Worm (Caenorhabditis elegans) whole organism, young adult: ENCODE measurements around the gene epg-9.
A peak's percentile ranks its signal among the peaks of the same experiment; 100 is the strongest.

Source experiments
- B0336.3 ChIP-seq: fragments of 200-800 bp; sonication (Bioruptor generic); IDR thresholded peaks from 2 replicates; pipeline ENCODE4 v1.3.6; 2022; ENCODE audit warnings: missing genetic modification characterization, missing compliant biosample characterization
- F10E7.11 ChIP-seq: sonication (generic microtip); optimal IDR thresholded peaks from 2 replicates; lab custom pipeline; 2017; ENCODE audit warnings: mild to moderate bottlenecking, missing genetic modification characterization, moderate library complexity, missing compliant biosample characterization
- F23B12.7 ChIP-seq: sonication (generic microtip); optimal IDR thresholded peaks from 2 replicates; lab custom pipeline; 2017; ENCODE audit warnings: missing genetic modification characterization, mild to moderate bottlenecking, missing compliant biosample characterization, antibody characterized with exemption, moderate library complexity; ENCODE audit not compliant: insufficient read depth
- F37B4.10 ChIP-seq: fragments of 200-800 bp; sonication (Bioruptor generic); IDR thresholded peaks from 2 replicates; pipeline ENCODE4 v1.3.6; 2022; ENCODE audit warnings: missing genetic modification characterization, missing compliant biosample characterization
- F39B2.1 ChIP-seq: fragments of 200-800 bp; sonication (Bioruptor generic); IDR thresholded peaks from 2 replicates; pipeline ENCODE4 v1.3.6; 2022; ENCODE audit warnings: missing genetic modification reagents, missing genetic modification characterization, missing compliant biosample characterization
- F52B5.7 ChIP-seq: sonication (generic microtip); optimal IDR thresholded peaks from 2 replicates; lab custom pipeline; 2016; ENCODE audit warnings: mild to moderate bottlenecking, missing genetic modification characterization, missing compliant biosample characterization
- K11D2.4 ChIP-seq: fragments of 200-800 bp; sonication (Bioruptor generic); IDR thresholded peaks from 2 replicates; pipeline ENCODE4 v1.3.6; 2022; ENCODE audit warnings: missing genetic modification reagents, missing genetic modification characterization, missing compliant biosample characterization
- T07F8.4 ChIP-seq: sonication (generic microtip); optimal IDR thresholded peaks from 2 replicates; lab custom pipeline; 2016; ENCODE audit warnings: mild to moderate bottlenecking, missing genetic modification characterization, moderate library complexity, missing compliant biosample characterization
- Y67H2A.10 ChIP-seq: fragments of 200-800 bp; sonication (Bioruptor generic); conservative IDR thresholded peaks from 2 replicates; pipeline ENCODE4 v1.3.6; 2022; ENCODE audit warnings: missing genetic modification reagents, missing genetic modification characterization, missing compliant biosample characterization
- Y95B8A.8 ChIP-seq: fragments of 200-800 bp; sonication (Bioruptor generic); IDR thresholded peaks from 2 replicates; pipeline ENCODE4 v1.3.6; 2022; ENCODE audit warnings: missing genetic modification reagents, missing genetic modification characterization, missing compliant biosample characterization
- ama-1 ChIP-seq, 3 experiments: fragments of 150-350 bp in 1 of 3; sonication (generic microtip) in 2 of 3; optimal IDR thresholded peaks; 2 replicates each; lab custom pipeline; 2014 to 2018; ENCODE audit warnings: missing biosample characterization in 2 of 3, missing genetic modification characterization in 2 of 3, missing genetic modification reagents in 2 of 3
- attf-3 ChIP-seq: fragments of 200-800 bp; sonication (Bioruptor generic); conservative IDR thresholded peaks from 2 replicates; pipeline ENCODE4 v1.3.6; 2022; ENCODE audit warnings: missing genetic modification reagents, missing genetic modification characterization, missing compliant biosample characterization
- attf-6 ChIP-seq: fragments of 200-800 bp; sonication (Bioruptor generic); IDR thresholded peaks from 2 replicates; pipeline ENCODE4 v1.3.6; 2022; ENCODE audit warnings: missing genetic modification reagents, missing genetic modification characterization, missing compliant biosample characterization
- cebp-2 ChIP-seq: fragments of 200-800 bp; sonication (Bioruptor generic); IDR thresholded peaks from 2 replicates; pipeline ENCODE4 v1.3.6; 2022; ENCODE audit warnings: missing genetic modification characterization, missing compliant biosample characterization
- ceh-40 ChIP-seq: fragments of 200-800 bp; sonication (Bioruptor generic); IDR thresholded peaks from 2 replicates; pipeline ENCODE4 v1.3.6; 2022; ENCODE audit warnings: missing genetic modification characterization, missing compliant biosample characterization
- ceh-79 ChIP-seq: sonication (generic microtip); optimal IDR thresholded peaks from 2 replicates; lab custom pipeline; 2017; ENCODE audit warnings: mild to moderate bottlenecking, missing genetic modification characterization, missing compliant biosample characterization
- die-1 ChIP-seq: sonication (generic microtip); optimal IDR thresholded peaks from 2 replicates; lab custom pipeline; 2016; ENCODE audit warnings: missing genotype, mild to moderate bottlenecking, missing genetic modification characterization, missing compliant biosample characterization
- dox-1 ChIP-seq: fragments of 200-800 bp; sonication (Bioruptor generic); IDR thresholded peaks from 2 replicates; pipeline ENCODE4 v1.3.6; 2022; ENCODE audit warnings: missing genetic modification reagents, missing genetic modification characterization, missing compliant biosample characterization
- egl-44 ChIP-seq: fragments of 200-800 bp; sonication (Bioruptor generic); IDR thresholded peaks from 2 replicates; pipeline ENCODE4 v1.3.6; 2022; ENCODE audit warnings: missing genetic modification reagents, missing genetic modification characterization, missing compliant biosample characterization
- ekl-4 ChIP-seq: fragments of 200-800 bp; sonication (Bioruptor generic); IDR thresholded peaks from 2 replicates; pipeline ENCODE4 v1.3.6; 2022; ENCODE audit warnings: missing genetic modification reagents, missing genetic modification characterization, missing compliant biosample characterization
- ets-4 ChIP-seq: fragments of 200-800 bp; sonication (Bioruptor generic); optimal IDR thresholded peaks from 2 replicates; lab custom pipeline; 2018; ENCODE audit warnings: mild to moderate bottlenecking, missing genetic modification characterization, missing compliant biosample characterization
- gei-17 ChIP-seq: fragments of 200-800 bp; sonication (Bioruptor generic); optimal IDR thresholded peaks from 2 replicates; lab custom pipeline; 2018; ENCODE audit warnings: mild to moderate bottlenecking, missing genetic modification characterization, missing compliant biosample characterization
- hlh-26 ChIP-seq: fragments of 200-800 bp; sonication (Bioruptor generic); conservative IDR thresholded peaks from 2 replicates; pipeline ENCODE4 v1.3.6; 2022; ENCODE audit warnings: missing genetic modification reagents, missing genetic modification characterization, missing compliant biosample characterization
- hsf-1 ChIP-seq: fragments of 200-800 bp; sonication (Bioruptor generic); IDR thresholded peaks from 2 replicates; pipeline ENCODE4 v1.3.6; 2022; ENCODE audit warnings: missing genetic modification reagents, missing genetic modification characterization, missing compliant biosample characterization
- let-526 ChIP-seq: fragments of 200-800 bp; sonication (Bioruptor generic); IDR thresholded peaks from 2 replicates; pipeline ENCODE4 v1.3.6; 2022; ENCODE audit warnings: missing genetic modification reagents, missing genetic modification characterization, missing compliant biosample characterization
- lin-35 ChIP-seq, 3 experiments: fragments of 150-350 bp in 2 of 3; sonication (generic microtip) in 1 of 3; optimal IDR thresholded peaks; 2 replicates each; lab custom pipeline; 2014 to 2018; ENCODE audit warnings: missing biosample characterization in 3 of 3, missing genetic modification characterization in 3 of 3, missing genetic modification reagents in 3 of 3
- lin-40 ChIP-seq: sonication (generic microtip); optimal IDR thresholded peaks from 2 replicates; lab custom pipeline; 2016; ENCODE audit warnings: missing genetic modification characterization, mild to moderate bottlenecking, missing compliant biosample characterization, missing genotype, missing genetic modification reagents
- lir-1 ChIP-seq: fragments of 200-800 bp; sonication (Bioruptor generic); conservative IDR thresholded peaks from 2 replicates; pipeline ENCODE4 v1.3.6; 2022; ENCODE audit warnings: missing genetic modification reagents, missing genetic modification characterization, missing compliant biosample characterization
- lsl-1 ChIP-seq: fragments of 200-800 bp; sonication (Bioruptor generic); optimal IDR thresholded peaks from 2 replicates; lab custom pipeline; 2018; ENCODE audit warnings: mild to moderate bottlenecking, missing genetic modification characterization, moderate library complexity, missing compliant biosample characterization
- madf-3 ChIP-seq: fragments of 200-800 bp; sonication (Bioruptor generic); IDR thresholded peaks from 2 replicates; pipeline ENCODE4 v1.3.6; 2022; ENCODE audit warnings: missing genetic modification reagents, missing genetic modification characterization, missing compliant biosample characterization
- madf-8 ChIP-seq: fragments of 200-800 bp; sonication (Bioruptor generic); conservative IDR thresholded peaks from 2 replicates; pipeline ENCODE4 v1.3.6; 2022; ENCODE audit warnings: missing genetic modification reagents, missing genetic modification characterization, missing compliant biosample characterization
- mcd-1 ChIP-seq: fragments of 200-800 bp; sonication (Bioruptor generic); IDR thresholded peaks from 2 replicates; pipeline ENCODE4 v1.3.6; 2022; ENCODE audit warnings: missing genetic modification reagents, missing genetic modification characterization, missing compliant biosample characterization
- mes-4 ChIP-seq: sonication (generic microtip); optimal IDR thresholded peaks from 2 replicates; lab custom pipeline; 2016; ENCODE audit warnings: missing genotype, missing genetic modification characterization, missing compliant biosample characterization
- nfya-1 ChIP-seq: sonication (generic microtip); optimal IDR thresholded peaks from 2 replicates; lab custom pipeline; 2017; ENCODE audit warnings: antibody characterized with exemption, missing compliant biosample characterization, missing genetic modification characterization, borderline replicate concordance; ENCODE audit not compliant: insufficient read depth
- nhr-120 ChIP-seq: fragments of 200-800 bp; sonication (Bioruptor generic); IDR thresholded peaks from 2 replicates; pipeline ENCODE4 v1.3.6; 2022; ENCODE audit warnings: missing genetic modification characterization, missing compliant biosample characterization
- nhr-179 ChIP-seq: sonication (generic microtip); optimal IDR thresholded peaks from 2 replicates; lab custom pipeline; 2016; ENCODE audit warnings: mild to moderate bottlenecking, missing genetic modification characterization, missing compliant biosample characterization
- nhr-27 ChIP-seq: fragments of 200-800 bp; sonication (Bioruptor generic); optimal IDR thresholded peaks from 2 replicates; lab custom pipeline; 2018; ENCODE audit warnings: mild to moderate bottlenecking, missing genetic modification characterization, moderate library complexity, missing compliant biosample characterization
- pha-4 ChIP-seq: fragments of 150-350 bp; sonication (generic microtip); optimal IDR thresholded peaks from 2 replicates; lab custom pipeline; 2014; ENCODE audit warnings: missing biosample characterization, missing genetic modification reagents, missing genetic modification characterization
- rec-8 ChIP-seq, 2 experiments: sonication (generic microtip); optimal IDR thresholded peaks; 2 replicates each; lab custom pipeline; 2016; ENCODE audit warnings: mild to moderate bottlenecking in 2 of 2, missing genetic modification characterization in 2 of 2, missing genetic modification reagents in 2 of 2, missing genotype in 2 of 2, missing biosample characterization in 1 of 2, missing compliant biosample characterization in 1 of 2, moderate library complexity in 1 of 2
- rpc-1 ChIP-seq, 2 experiments: fragments of 150-350 bp in 1 of 2; sonication (generic microtip) in 1 of 2; optimal IDR thresholded peaks; 2 replicates each; lab custom pipeline; 2014 to 2018; ENCODE audit warnings: missing biosample characterization in 1 of 2, missing genetic modification characterization in 1 of 2, missing genetic modification reagents in 1 of 2, missing genotype in 1 of 2
- snpc-1.1 ChIP-seq: sonication (generic microtip); optimal IDR thresholded peaks from 2 replicates; lab custom pipeline; 2017; ENCODE audit warnings: missing genetic modification characterization, mild to moderate bottlenecking, missing compliant biosample characterization, antibody characterized with exemption, moderate library complexity, missing genotype, missing genetic modification reagents; ENCODE audit not compliant: insufficient read depth
- snpc-1.3 ChIP-seq: sonication (generic microtip); optimal IDR thresholded peaks from 2 replicates; lab custom pipeline; 2017; ENCODE audit warnings: missing genetic modification characterization, mild to moderate bottlenecking, missing compliant biosample characterization, antibody characterized with exemption, moderate library complexity, missing genotype, missing genetic modification reagents; ENCODE audit not compliant: insufficient read depth
- snpc-3.4 ChIP-seq: sonication (generic microtip); optimal IDR thresholded peaks from 2 replicates; lab custom pipeline; 2017; ENCODE audit warnings: missing genetic modification characterization, mild to moderate bottlenecking, missing compliant biosample characterization, antibody characterized with exemption, moderate library complexity, missing genotype, missing genetic modification reagents
- tbp1 ChIP-seq: fragments of 200-800 bp; sonication (Bioruptor generic); optimal IDR thresholded peaks from 2 replicates; lab custom pipeline; 2018; ENCODE audit warnings: mild to moderate bottlenecking, missing genetic modification characterization, missing compliant biosample characterization
- unc-62 ChIP-seq: fragments of 150-350 bp; optimal IDR thresholded peaks from 2 replicates; lab custom pipeline; 2014; ENCODE audit warnings: missing biosample characterization, missing genetic modification reagents, missing genetic modification characterization
- ztf-25 ChIP-seq: fragments of 200-800 bp; sonication (Bioruptor generic); IDR thresholded peaks from 2 replicates; pipeline ENCODE4 v1.3.6; 2022; ENCODE audit warnings: missing genetic modification reagents, missing genetic modification characterization, missing compliant biosample characterization

Gene epg-9

DNA sequence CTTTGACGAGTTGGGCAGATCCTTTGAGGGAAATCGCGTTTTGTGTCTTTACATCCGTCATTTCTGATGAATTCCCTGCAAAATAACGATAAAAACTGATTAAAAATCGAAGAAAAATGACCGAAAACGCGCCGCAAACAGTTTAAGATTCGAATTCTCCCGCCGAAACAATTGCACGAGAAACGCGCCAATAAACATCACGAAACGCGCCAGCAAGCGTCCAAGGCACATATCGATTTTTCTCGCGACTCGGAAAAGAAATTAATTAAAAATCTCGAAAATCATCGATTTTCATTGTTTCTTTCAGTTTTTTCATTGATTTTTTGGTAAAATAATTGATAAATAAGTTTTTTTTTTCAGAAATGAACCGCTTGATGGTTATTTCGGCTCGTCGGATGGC, 40.0 kb downstream of the epg-9 start, which contains the start of the genes mdf-2 and nduv-3 (continued):
- TF ChIP-seq mcd-1 (GFP tag; lab: Robert Waterston, UW): peak; percentile 87
- TF ChIP-seq F10E7.11 (tag; lab: Kevin White, UChicago): no peak
- peak; percentile 74 for TF ChIP-seq snpc-3.4 (tag; lab: Kevin White, UChicago)
- no peak for TF ChIP-seq mes-4
- TF ChIP-seq ceh-79 (tag; lab: Kevin White, UChicago): no peak
- peak; percentile 52 for TF ChIP-seq tbp1 (GFP tag; lab: Kevin White, UChicago)
- TF ChIP-seq madf-3: peak; percentile 72; the same call in 1 of the 2 replicates
- TF ChIP-seq rec-8 (tag; optimal IDR thresholded peaks at IDR 0.05; lab: Kevin White, UChicago): no peak
- TF ChIP-seq F39B2.1: no peak
- 0 out of 2 replicates have a peak, but pooled peaks have one; percentile 26 for TF ChIP-seq attf-6
- no peak for TF ChIP-seq snpc-1.1 (tag; lab: Kevin White, UChicago)
- TF ChIP-seq cebp-2 (GFP tag; lab: Robert Waterston, UW): no peak
- peak in 2 of 3 experiments; percentile 64 to 88 for TF ChIP-seq lin-35 (GFP tag; optimal IDR thresholded peaks at IDR 0.05; lab: Kevin White, UChicago)
- no peak for TF ChIP-seq snpc-1.3 (tag; lab: Kevin White, UChicago)
- no peak for TF ChIP-seq hlh-26 (GFP tag; lab: Robert Waterston, UW)
- TF ChIP-seq lin-40: peak; percentile 80
- no peak for TF ChIP-seq K11D2.4 (GFP tag; lab: Robert Waterston, UW)
- no peak for TF ChIP-seq ceh-40
- peak; percentile 81 for TF ChIP-seq attf-3 (GFP tag; lab: Robert Waterston, UW)
- no peak for TF ChIP-seq ztf-25 (GFP tag; lab: Robert Waterston, UW)
- TF ChIP-seq die-1 (tag; lab: Kevin White, UChicago): no peak
- no peak for TF ChIP-seq nhr-120 (GFP tag; lab: Robert Waterston, UW)
- no peak for TF ChIP-seq F52B5.7
- TF ChIP-seq Y67H2A.10 (GFP tag; lab: Robert Waterston, UW): no peak
- no peak for TF ChIP-seq Y95B8A.8 (GFP tag; lab: Robert Waterston, UW)
- TF ChIP-seq nhr-27 (tag; lab: Kevin White, UChicago): no peak
- no peak for TF ChIP-seq unc-62 (GFP tag; lab: Kevin White, UChicago)
- no peak for TF ChIP-seq let-526 (GFP tag; lab: Robert Waterston, UW)
- TF ChIP-seq gei-17 (GFP tag; lab: Kevin White, UChicago): no peak
- TF ChIP-seq F23B12.7 (tag; lab: Kevin White, UChicago): peak; percentile 9
- TF ChIP-seq T07F8.4 (tag; lab: Kevin White, UChicago): no peak
- TF ChIP-seq ekl-4 (GFP tag; lab: Robert Waterston, UW): peak; percentile 52; the same call in 1 of the 2 replicates
- TF ChIP-seq ama-1 (optimal IDR thresholded peaks at IDR 0.05; lab: Kevin White, UChicago): no peak
- TF ChIP-seq ama-1 (GFP tag; optimal IDR thresholded peaks at IDR 0.05; lab: Kevin White, UChicago): no peak
- TF ChIP-seq nfya-1: no peak
- no peak for TF ChIP-seq nhr-179 (tag; lab: Kevin White, UChicago)
- TF ChIP-seq B0336.3 (GFP tag; lab: Robert Waterston, UW): peak; percentile 66
- TF ChIP-seq ets-4 (GFP tag; lab: Kevin White, UChicago): no peak
- TF ChIP-seq dox-1 (GFP tag; lab: Robert Waterston, UW): peak; percentile 74
- TF ChIP-seq hsf-1 (GFP tag; lab: Robert Waterston, UW): peak; percentile 56; the same call in 1 of the 2 replicates
- TF ChIP-seq pha-4 (tag; lab: Kevin White, UChicago): no peak
- TF ChIP-seq rpc-1 (optimal IDR thresholded peaks at IDR 0.05; lab: Kevin White, UChicago): no peak
- no peak for TF ChIP-seq rpc-1 (tag; optimal IDR thresholded peaks at IDR 0.05; lab: Kevin White, UChicago)
- no peak for TF ChIP-seq F37B4.10 (GFP tag; lab: Robert Waterston, UW)
- peak; percentile 58 for TF ChIP-seq lsl-1 (GFP tag; lab: Kevin White, UChicago)
- TF ChIP-seq lir-1: no peak
- TF ChIP-seq egl-44 (GFP tag; lab: Robert Waterston, UW): 0 out of 2 replicates have a peak, but pooled peaks have one; percentile 36
- TF ChIP-seq madf-8 (GFP tag; lab: Robert Waterston, UW): peak; percentile 69
